Fruit fly (Drosophila melanogaster): ENCODE results near the gene png.
A peak's percentile ranks its signal among the peaks of the same experiment; 100 is the strongest.

Gene png

DNA sequence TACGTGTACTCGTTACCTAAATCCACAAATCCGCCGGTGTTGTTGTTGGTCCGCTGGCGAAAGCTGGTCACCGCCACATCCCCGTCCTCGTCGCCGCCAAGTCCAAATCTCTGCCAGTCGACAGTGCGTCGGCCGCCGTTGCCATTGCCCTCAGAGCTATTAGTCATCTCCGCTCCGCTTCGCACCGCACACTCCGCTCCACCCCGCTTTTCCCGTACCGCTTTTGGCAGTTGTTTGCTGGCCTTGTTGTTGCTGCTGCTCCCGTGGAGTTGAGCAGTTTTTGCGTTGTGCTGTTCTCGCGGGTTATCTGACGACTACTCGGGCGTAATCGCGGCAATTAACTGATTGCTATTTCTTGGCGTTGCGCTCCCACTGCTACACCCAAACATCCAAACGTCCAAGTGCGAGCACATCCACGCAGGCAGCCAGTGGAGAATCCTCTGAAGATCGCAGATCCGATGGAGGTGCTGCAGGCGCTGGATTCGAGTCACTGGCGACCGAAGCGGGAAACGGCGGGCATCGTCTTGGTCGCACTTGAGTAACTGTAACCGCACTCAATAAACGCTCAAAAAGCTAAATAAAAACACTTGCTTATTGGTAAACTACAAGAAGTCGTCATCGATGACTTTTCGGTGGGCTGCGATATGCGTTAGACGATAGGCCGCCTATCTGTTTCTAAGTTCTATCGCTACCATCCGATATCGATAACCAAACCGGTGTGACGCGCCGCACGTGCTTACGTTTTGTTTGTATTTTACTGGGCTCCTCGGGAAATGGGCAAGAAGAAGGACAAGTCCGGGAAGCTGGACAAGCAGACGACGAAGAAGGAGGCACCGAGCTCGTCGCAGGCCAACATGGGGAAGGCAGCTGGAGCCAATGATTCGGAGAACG lies 3.8 kb downstream of the png start, which contains the start of the genes CG12773 and CG11417 (continued):
- no peak for TF ChIP-seq CG2678 (tag; optimal IDR thresholded peaks at IDR 0.05)
- no peak for TF ChIP-seq emc (GFP tag; optimal IDR thresholded peaks at IDR 0.05)
- TF ChIP-seq CoRest (tag; optimal IDR thresholded peaks at IDR 0.05) = no peak
- peak; percentile 83 for TF ChIP-seq amos (GFP tag; IDR thresholded peaks at IDR 0.05; ENCODE audit: partially characterized antibody)
- TF ChIP-seq CG3847 (GFP tag; IDR thresholded peaks at IDR 0.05) = no peak
- TF ChIP-seq BtbVII (GFP tag; optimal IDR thresholded peaks at IDR 0.05) = no peak
- TF ChIP-seq CG30020 (tag; optimal IDR thresholded peaks at IDR 0.05) = no peak
- TF ChIP-seq nom (GFP tag; optimal IDR thresholded peaks at IDR 0.05) = no peak
- no peak for TF ChIP-seq lab (GFP tag; optimal IDR thresholded peaks at IDR 0.05)
- no peak for TF ChIP-seq jigr1 (GFP tag; IDR thresholded peaks at IDR 0.05)
- TF ChIP-seq D (optimal IDR thresholded peaks at IDR 0.05) = no peak
- no peak for TF ChIP-seq D (GFP tag; optimal IDR thresholded peaks at IDR 0.05)
- TF ChIP-seq Rx (GFP tag; IDR thresholded peaks at IDR 0.05) = no peak
- TF ChIP-seq Dbx (GFP tag; IDR thresholded peaks at IDR 0.05) = no peak
- TF ChIP-seq crp (GFP tag; optimal IDR thresholded peaks at IDR 0.05) = no peak
- TF ChIP-seq Atf3 (GFP tag; optimal IDR thresholded peaks at IDR 0.05) = no peak
- no peak for TF ChIP-seq CG3838 (GFP tag; optimal IDR thresholded peaks at IDR 0.05)
- no peak for TF ChIP-seq CG1792 (GFP tag; optimal IDR thresholded peaks at IDR 0.05)
- no peak for TF ChIP-seq ap (GFP tag; IDR thresholded peaks at IDR 0.05)
- TF ChIP-seq CG32767 (GFP tag; IDR thresholded peaks at IDR 0.05) = no peak
- TF ChIP-seq h (optimal IDR thresholded peaks at IDR 0.05) = no peak
- no peak for TF ChIP-seq CG8924 (tag; optimal IDR thresholded peaks at IDR 0.05)
- no peak for TF ChIP-seq Stat92E (GFP tag; optimal IDR thresholded peaks at IDR 0.05)
- TF ChIP-seq lmd (GFP tag; IDR thresholded peaks at IDR 0.05) = no peak
- TF ChIP-seq Adf1 (GFP tag; IDR thresholded peaks at IDR 0.05) = no peak
- TF ChIP-seq nau (GFP tag; optimal IDR thresholded peaks at IDR 0.05) = no peak
- peak; percentile 59 for TF ChIP-seq Sry-δ (GFP tag; optimal IDR thresholded peaks at IDR 0.05)
- no peak for TF ChIP-seq dmrt11E (tag; optimal IDR thresholded peaks at IDR 0.05)
- no peak for TF ChIP-seq usp (GFP tag; optimal IDR thresholded peaks at IDR 0.05)
- no peak for TF ChIP-seq CG17359 (tag; optimal IDR thresholded peaks at IDR 0.05)
- no peak for TF ChIP-seq CG17361 (GFP tag; IDR thresholded peaks at IDR 0.05)
- TF ChIP-seq CG7745 (tag; optimal IDR thresholded peaks at IDR 0.05) = no peak
- no peak for TF ChIP-seq Aef1 (GFP tag; IDR thresholded peaks at IDR 0.05)
- no peak for TF ChIP-seq eve (GFP tag; optimal IDR thresholded peaks at IDR 0.05)
- TF ChIP-seq Meics (GFP tag; optimal IDR thresholded peaks at IDR 0.05) = no peak
- no peak for TF ChIP-seq dysf (GFP tag; IDR thresholded peaks at IDR 0.05)
- no peak for TF ChIP-seq Lim3 (GFP tag; IDR thresholded peaks at IDR 0.05)
- no peak for TF ChIP-seq ara (GFP tag; IDR thresholded peaks at IDR 0.05)
- TF ChIP-seq Sin3A (optimal IDR thresholded peaks at IDR 0.05) = no peak
- TF ChIP-seq MESR4 (GFP tag; optimal IDR thresholded peaks at IDR 0.05) = peak; percentile 51
- TF ChIP-seq exex (tag; optimal IDR thresholded peaks at IDR 0.05) = peak; percentile 93
- TF ChIP-seq CG3281 (GFP tag; optimal IDR thresholded peaks at IDR 0.05) = no peak
- TF ChIP-seq onecut (GFP tag; IDR thresholded peaks at IDR 0.05) = no peak
- TF ChIP-seq shn (GFP tag; optimal IDR thresholded peaks at IDR 0.05) = no peak
- TF ChIP-seq cas (GFP tag; IDR thresholded peaks at IDR 0.05) = no peak
- TF ChIP-seq pnt (GFP tag; optimal IDR thresholded peaks at IDR 0.05) = no peak
- TF ChIP-seq Deaf1 (tag; optimal IDR thresholded peaks at IDR 0.05) = no peak
- TF ChIP-seq fd102C (GFP tag; optimal IDR thresholded peaks at IDR 0.05) = no peak
- no peak for TF ChIP-seq lov (optimal IDR thresholded peaks at IDR 0.05)
- TF ChIP-seq lov (GFP tag; IDR thresholded peaks at IDR 0.05) = no peak
- no peak for TF ChIP-seq zfh1 (GFP tag; IDR thresholded peaks at IDR 0.05)
